Fruit fly (Drosophila melanogaster): ENCODE measurements around the gene Arl1.
A peak's percentile ranks its signal among the peaks of the same experiment; 100 is the strongest.

The Arl1 gene

DNA sequence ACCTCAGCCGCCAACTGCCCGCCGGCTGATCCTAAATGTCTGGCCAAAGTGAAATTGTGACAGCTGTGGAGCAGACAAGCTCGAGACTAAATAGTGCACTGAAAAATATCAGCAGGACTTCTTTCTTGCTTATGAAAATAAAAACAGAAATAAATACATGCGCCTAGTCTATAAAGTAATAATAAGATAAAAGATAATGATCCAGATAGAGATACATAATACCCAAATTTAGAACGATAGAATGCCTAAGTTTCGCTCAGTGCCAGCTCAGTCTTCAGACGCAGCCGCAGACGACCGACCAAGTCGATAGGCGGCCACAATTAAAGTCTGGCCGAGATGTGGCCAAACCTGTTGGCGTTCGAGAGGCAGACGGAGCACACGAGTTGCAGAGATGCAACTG lies 42.1 kb upstream of the Arl1 start (continued):
- no peak for TF ChIP-seq Dip3 (GFP tag; optimal IDR thresholded peaks at IDR 0.05)
- TF ChIP-seq Awh (GFP tag; IDR thresholded peaks at IDR 0.05) = peak; percentile 66; the same call in 1 of the 2 replicates
- no peak; the same call in 1 of the 2 replicates for TF ChIP-seq CG31224 (GFP tag; IDR thresholded peaks at IDR 0.05)
- no peak for TF ChIP-seq Dp (GFP tag; optimal IDR thresholded peaks at IDR 0.05)
- TF ChIP-seq CG10462 (GFP tag; optimal IDR thresholded peaks at IDR 0.05) = peak; percentile 26
- peak; percentile 53 for TF ChIP-seq lab (GFP tag; optimal IDR thresholded peaks at IDR 0.05)
- no peak for TF ChIP-seq toy (GFP tag; IDR thresholded peaks at IDR 0.05)
- TF ChIP-seq Fer3 (tag; optimal IDR thresholded peaks at IDR 0.05) = peak; percentile 11
- peak; percentile 51 to 59 for TF ChIP-seq chif (GFP tag; optimal IDR thresholded peaks at IDR 0.05)
- no peak for TF ChIP-seq CG34376 (GFP tag; optimal IDR thresholded peaks at IDR 0.05)
- peak; percentile 35 for TF ChIP-seq Mes4 (GFP tag; optimal IDR thresholded peaks at IDR 0.05)
- TF ChIP-seq tll (GFP tag; optimal IDR thresholded peaks at IDR 0.05) = no peak
- peak; percentile 14 for TF ChIP-seq Ravus (GFP tag; IDR thresholded peaks at IDR 0.05)
- no peak for TF ChIP-seq ftz-f1 (GFP tag; optimal IDR thresholded peaks at IDR 0.05)
- TF ChIP-seq Six4 (GFP tag; optimal IDR thresholded peaks at IDR 0.05) = peak; percentile 63
- TF ChIP-seq CG3726 (GFP tag; IDR thresholded peaks at IDR 0.05) = peak; percentile 62; the same call in 2 of the 3 replicates
- TF ChIP-seq pum (GFP tag; optimal IDR thresholded peaks at IDR 0.05) = peak; percentile 17
- peak; percentile 8 for TF ChIP-seq HLH54F (GFP tag; optimal IDR thresholded peaks at IDR 0.05)
- TF ChIP-seq lbe (GFP tag; optimal IDR thresholded peaks at IDR 0.05) = peak; percentile 69
- TF ChIP-seq stc (GFP tag; IDR thresholded peaks at IDR 0.05) = peak; percentile 68
- TF ChIP-seq btn (GFP tag; optimal IDR thresholded peaks at IDR 0.05) = peak; percentile 42
- TF ChIP-seq CG2712 (tag; optimal IDR thresholded peaks at IDR 0.05) = peak; percentile 79
- peak; percentile 44 for TF ChIP-seq CG18476 (GFP tag; optimal IDR thresholded peaks at IDR 0.05)
- peak; percentile 78 for TF ChIP-seq oc (tag; optimal IDR thresholded peaks at IDR 0.05)
- TF ChIP-seq CG11093 (GFP tag; IDR thresholded peaks at IDR 0.05) = peak; percentile 55; the same call in 2 of the 3 replicates
- TF ChIP-seq CG34224 (GFP tag; IDR thresholded peaks at IDR 0.05; ENCODE audit: partially characterized antibody) = no peak
- TF ChIP-seq CG9817 (tag; optimal IDR thresholded peaks at IDR 0.05) = peak; percentile 43
- peak; percentile 53 for TF ChIP-seq CG2678 (tag; optimal IDR thresholded peaks at IDR 0.05)
- 0 out of 2 replicates have a peak, but pooled peaks have one; percentile 12 for TF ChIP-seq Gsc (GFP tag; IDR thresholded peaks at IDR 0.05)
- no peak for TF ChIP-seq CrebB (tag; optimal IDR thresholded peaks at IDR 0.05)
- no peak for TF ChIP-seq Opbp (GFP tag; IDR thresholded peaks at IDR 0.05; ENCODE audit: partially characterized antibody)
- TF ChIP-seq gce (GFP tag; IDR thresholded peaks at IDR 0.05) = peak; percentile 55; the same call in 1 of the 3 replicates
- no peak for TF ChIP-seq stwl (tag; optimal IDR thresholded peaks at IDR 0.05)
- TF ChIP-seq Rfx (GFP tag; IDR thresholded peaks at IDR 0.05) = no peak
- TF ChIP-seq D19A (tag; optimal IDR thresholded peaks at IDR 0.05) = peak; percentile 17
- no peak for TF ChIP-seq Kr (GFP tag; optimal IDR thresholded peaks at IDR 0.05)
- TF ChIP-seq CG12236 (GFP tag; optimal IDR thresholded peaks at IDR 0.05) = peak; percentile 11
- peak; percentile 34 for TF ChIP-seq Max (GFP tag; optimal IDR thresholded peaks at IDR 0.05)
- peak; percentile 72 for TF ChIP-seq CG2875 (GFP tag; optimal IDR thresholded peaks at IDR 0.05)
- TF ChIP-seq CG13123 (GFP tag; optimal IDR thresholded peaks at IDR 0.05) = peak; percentile 1
- peak; percentile 28 for TF ChIP-seq jing (GFP tag; optimal IDR thresholded peaks at IDR 0.05)
- TF ChIP-seq CG10209 (GFP tag; optimal IDR thresholded peaks at IDR 0.05) = peak; percentile 47
- TF ChIP-seq CG6254 (GFP tag; optimal IDR thresholded peaks at IDR 0.05) = peak; percentile 62
- TF ChIP-seq tio (GFP tag; optimal IDR thresholded peaks at IDR 0.05) = peak; percentile 24
- no peak for TF ChIP-seq CG15696 (tag; optimal IDR thresholded peaks at IDR 0.05)
- no peak for TF ChIP-seq bigmax (GFP tag; optimal IDR thresholded peaks at IDR 0.05)
- TF ChIP-seq CG13775 (GFP tag; optimal IDR thresholded peaks at IDR 0.05) = no peak
- TF ChIP-seq HLH3B (GFP tag; IDR thresholded peaks at IDR 0.05) = peak; percentile 78
- TF ChIP-seq crol (GFP tag; IDR thresholded peaks at IDR 0.05) = no peak
- TF ChIP-seq slou (GFP tag; optimal IDR thresholded peaks at IDR 0.05) = no peak
- TF ChIP-seq CG6175 (GFP tag; IDR thresholded peaks at IDR 0.05) = no peak
